Worm (Caenorhabditis elegans): ENCODE measurements around the gene gsnl-1.

Gene gsnl-1

ce11 chrV:9503152-9503817, 6.4 kb downstream of the gsnl-1 start:
- no peak for TF ChIP-seq nfya-2 (GFP tag; IDR thresholded peaks at IDR 0.05)
- peak in 1 of 2 experiments; percentile 25 for TF ChIP-seq let-607 (tag; optimal IDR thresholded peaks at IDR 0.05)
- no peak for TF ChIP-seq tlf-1 (GFP tag; optimal IDR thresholded peaks at IDR 0.05)
- peak; percentile 88 for TF ChIP-seq snpc-1.1 (tag; optimal IDR thresholded peaks at IDR 0.05; ENCODE audit: insufficient read depth)
- no peak for TF ChIP-seq nhr-179 (tag; optimal IDR thresholded peaks at IDR 0.05)
- TF ChIP-seq F33H1.4 (GFP tag; IDR thresholded peaks at IDR 0.05), result 0 out of 2 replicates have a peak, but pooled peaks have one; percentile 11
- TF ChIP-seq ccch-3 (GFP tag; optimal IDR thresholded peaks at IDR 0.05), result no peak
- no peak for TF ChIP-seq F55B11.4 (tag; optimal IDR thresholded peaks at IDR 0.05; ENCODE audit: borderline replicate concordance, insufficient read depth)
- peak; percentile 47 for TF ChIP-seq mes-4 (tag; optimal IDR thresholded peaks at IDR 0.05)
- TF ChIP-seq repo-1 (tag; optimal IDR thresholded peaks at IDR 0.05), result peak; percentile 74
- peak; percentile 46 for TF ChIP-seq T26A5.8 (tag; optimal IDR thresholded peaks at IDR 0.05)
- peak; percentile 67 for TF ChIP-seq madf-6 (GFP tag; IDR thresholded peaks at IDR 0.05)
- peak; percentile 81 for TF ChIP-seq ZK185.1 (tag; optimal IDR thresholded peaks at IDR 0.05; ENCODE audit: poor library complexity, severe bottlenecking)
- TF ChIP-seq ceh-100 (GFP tag; IDR thresholded peaks at IDR 0.05), result peak; percentile 16; the same call in 1 of the 2 replicates
- TF ChIP-seq hmg-20 (GFP tag; IDR thresholded peaks at IDR 0.05), result peak; percentile 72; the same call in 1 of the 2 replicates
- TF ChIP-seq lir-1 (GFP tag; conservative IDR thresholded peaks at IDR 0.05), result peak; percentile 70
- TF ChIP-seq snpc-1.3 (tag; optimal IDR thresholded peaks at IDR 0.05; ENCODE audit: insufficient read depth), result peak; percentile 67
- peak; percentile 43; the same call in 1 of the 2 replicates for TF ChIP-seq C06A6.2 (GFP tag; conservative IDR thresholded peaks at IDR 0.05)
- no peak for TF ChIP-seq dpff-1 (tag; optimal IDR thresholded peaks at IDR 0.05)
- peak; percentile 78 for TF ChIP-seq rcor-1 (GFP tag; IDR thresholded peaks at IDR 0.05)
- no peak for TF ChIP-seq efl-1 (GFP tag; optimal IDR thresholded peaks at IDR 0.05)
- no peak; the same call in 1 of the 2 replicates for TF ChIP-seq mcd-1 (GFP tag; IDR thresholded peaks at IDR 0.05)
- TF ChIP-seq Y79H2A.3 (GFP tag; conservative IDR thresholded peaks at IDR 0.05), result no peak
- no peak for TF ChIP-seq nfya-1 (tag; optimal IDR thresholded peaks at IDR 0.05; ENCODE audit: borderline replicate concordance, insufficient read depth)
- TF ChIP-seq xnd-1 (tag; optimal IDR thresholded peaks at IDR 0.05), result no peak
- TF ChIP-seq nhr-27 (tag; optimal IDR thresholded peaks at IDR 0.05), result peak; percentile 52
- TF ChIP-seq ets-4 (GFP tag; optimal IDR thresholded peaks at IDR 0.05), result peak; percentile 35
- TF ChIP-seq T07F8.4 (tag; optimal IDR thresholded peaks at IDR 0.05), result peak; percentile 49
- TF ChIP-seq B0261.1 (tag; optimal IDR thresholded peaks at IDR 0.05), result peak; percentile 95
- no peak for TF ChIP-seq pha-4 (tag; optimal IDR thresholded peaks at IDR 0.05)
- peak; percentile 44; the same call in 1 of the 2 replicates for TF ChIP-seq pbrm-1 (GFP tag; IDR thresholded peaks at IDR 0.05)
- peak; percentile 65 for TF ChIP-seq ceh-27 (GFP tag; optimal IDR thresholded peaks at IDR 0.05)
- TF ChIP-seq akir-1 (GFP tag; optimal IDR thresholded peaks at IDR 0.05), result no peak
- TF ChIP-seq lsy-27 (tag; optimal IDR thresholded peaks at IDR 0.05; ENCODE audit: borderline replicate concordance, insufficient read depth), result peak; percentile 12
- no peak for TF ChIP-seq lin-40 (tag; optimal IDR thresholded peaks at IDR 0.05)
- no peak for TF ChIP-seq F49E8.2 (tag; optimal IDR thresholded peaks at IDR 0.05; ENCODE audit: insufficient read depth)
- no peak for TF ChIP-seq bed-2 (GFP tag; IDR thresholded peaks at IDR 0.05)
- peak; percentile 47 for TF ChIP-seq sptf-2 (GFP tag; optimal IDR thresholded peaks at IDR 0.05)
- no peak for TF ChIP-seq unc-62 (GFP tag; optimal IDR thresholded peaks at IDR 0.05)
- no peak for TF ChIP-seq madf-8 (GFP tag; conservative IDR thresholded peaks at IDR 0.05)
- TF ChIP-seq attf-5 (GFP tag; optimal IDR thresholded peaks at IDR 0.05), result peak; percentile 24
- TF ChIP-seq zfh-2 (GFP tag; conservative IDR thresholded peaks at IDR 0.05), result no peak
- TF ChIP-seq ekl-4 (GFP tag; IDR thresholded peaks at IDR 0.05), result peak; percentile 70
- TF ChIP-seq Y53G8AR.9 (GFP tag; conservative IDR thresholded peaks at IDR 0.05), result no peak
- TF ChIP-seq somi-1 (GFP tag; optimal IDR thresholded peaks at IDR 0.05), result peak; percentile 40

Measured in whole organism, young adult.